Worm (Caenorhabditis elegans) whole organism, mixed stage, embryonic: Measurements from ENCODE around the gene C04A11.2.

Experiments used
- ces-1 ChIP-seq: fragments of 150-350 bp; optimal IDR thresholded peaks from 2 replicates; lab custom pipeline; 2014; ENCODE audit warnings: missing biosample characterization, missing genetic modification reagents, missing genetic modification characterization
- nhr-12 ChIP-seq: fragments of 150-350 bp; optimal IDR thresholded peaks from 2 replicates; lab custom pipeline; 2014; ENCODE audit warnings: missing biosample characterization, missing genetic modification characterization
- nhr-76 ChIP-seq: sonication (generic microtip); optimal IDR thresholded peaks from 2 replicates; lab custom pipeline; 2017; ENCODE audit warnings: missing biosample characterization, missing genetic modification characterization
- ztf-11 ChIP-seq: fragments of 150-350 bp; optimal IDR thresholded peaks from 2 replicates; lab custom pipeline; 2014; ENCODE audit warnings: missing biosample characterization, missing genetic modification characterization

- TF ChIP-seq nhr-76 (tag; lab: Kevin White, UChicago) (no peak), nhr-12 (tag; lab: Kevin White, UChicago) (no peak), ces-1 (no peak), ztf-11 (tag; lab: Kevin White, UChicago) (no peak)
Measured at ce11 chrX:13687655-13688054, 19.0 kb upstream of the C04A11.2 start, which contains the start of gene adm-2.
